Worm (Caenorhabditis elegans) whole organism, L4 larva: Measurements from ENCODE around the gene F33E11.3.

Source experiments
- F44E2.7 ChIP-seq: fragments of 200-800 bp; sonication (Bioruptor generic); IDR thresholded peaks from 2 replicates; pipeline ENCODE4 v2.1.2; 2022; ENCODE audit warnings: missing genetic modification characterization, missing compliant biosample characterization
- T26A8.4 ChIP-seq: fragments of 200-800 bp; sonication (Bioruptor generic); IDR thresholded peaks from 2 replicates; pipeline ENCODE4 v1.3.6; 2022; ENCODE audit warnings: missing genetic modification characterization, missing compliant biosample characterization
- Y105C5A.15 ChIP-seq: fragments of 200-800 bp; sonication (Bioruptor generic); IDR thresholded peaks from 2 replicates; pipeline ENCODE4 v1.3.6; 2022; ENCODE audit warnings: missing genetic modification characterization, missing compliant biosample characterization
- Y5F2A.4 ChIP-seq: fragments of 200-800 bp; sonication (Bioruptor generic); optimal IDR thresholded peaks from 2 replicates; lab custom pipeline; 2018; ENCODE audit warnings: mild to moderate bottlenecking, missing genetic modification characterization, missing compliant biosample characterization
- Y75B8A.6 ChIP-seq: fragments of 200-800 bp; sonication (Bioruptor generic); IDR thresholded peaks from 2 replicates; pipeline ENCODE4 v1.3.6; 2022; ENCODE audit warnings: missing genetic modification reagents, missing genetic modification characterization, missing compliant biosample characterization
- aha-1 ChIP-seq: fragments of 150-350 bp; peaks from one replicate; lab custom pipeline; 2014; ENCODE audit warnings: missing biosample characterization, missing genetic modification characterization
- ama-1 ChIP-seq: fragments of 150-350 bp; optimal IDR thresholded peaks from 2 replicates; lab custom pipeline; 2014; ENCODE audit warnings: inconsistent platforms, mixed read lengths
- arid-1 ChIP-seq: fragments of 200-800 bp; sonication (Bioruptor generic); conservative IDR thresholded peaks from 2 replicates; pipeline ENCODE4 v1.3.6; 2022; ENCODE audit warnings: missing genetic modification reagents, missing genetic modification characterization, missing compliant biosample characterization
- attf-4 ChIP-seq: sonication (generic microtip); optimal IDR thresholded peaks from 3 replicates; lab custom pipeline; 2017; ENCODE audit warnings: missing biosample characterization, missing genetic modification characterization
- ceh-28 ChIP-seq: fragments of 150-350 bp; optimal IDR thresholded peaks from 2 replicates; lab custom pipeline; 2014; ENCODE audit warnings: missing biosample characterization, missing genetic modification reagents, missing genetic modification characterization
- ces-1 ChIP-seq: fragments of 150-350 bp; sonication (generic microtip); optimal IDR thresholded peaks from 4 replicates; lab custom pipeline; 2014; ENCODE audit warnings: missing biosample characterization, missing genetic modification reagents, missing genetic modification characterization
- daf-16 ChIP-seq, 3 experiments: sonication (generic microtip); optimal IDR thresholded peaks; 2 replicates each; lab custom pipeline; 2016 to 2017; ENCODE audit warnings: missing genetic modification characterization in 3 of 3, missing genetic modification reagents in 3 of 3, mild to moderate bottlenecking in 2 of 3, missing compliant biosample characterization in 2 of 3, missing biosample characterization in 1 of 3, moderate library complexity in 1 of 3
- daf-19 ChIP-seq: fragments of 200-800 bp; sonication (Bioruptor generic); conservative IDR thresholded peaks from 2 replicates; pipeline ENCODE4 v1.3.6; 2022; ENCODE audit warnings: missing genetic modification characterization, missing compliant biosample characterization
- daf-8 ChIP-seq: fragments of 200-800 bp; sonication (Bioruptor generic); IDR thresholded peaks from 2 replicates; pipeline ENCODE4 v1.3.6; 2022; ENCODE audit warnings: missing genetic modification characterization, missing compliant biosample characterization
- duxl-1 ChIP-seq: sonication (generic microtip); optimal IDR thresholded peaks from 2 replicates; lab custom pipeline; 2016; ENCODE audit warnings: mild to moderate bottlenecking, missing genetic modification characterization, moderate library complexity, missing compliant biosample characterization; ENCODE audit not compliant: poor library complexity
- fkh-10 ChIP-seq: fragments of 150-350 bp; optimal IDR thresholded peaks from 2 replicates; lab custom pipeline; 2014; ENCODE audit warnings: missing biosample characterization, missing genetic modification reagents, missing genetic modification characterization
- fos-1 ChIP-seq: fragments of 150-350 bp; optimal IDR thresholded peaks from 2 replicates; lab custom pipeline; 2014; ENCODE audit warnings: missing biosample characterization, missing genetic modification characterization
- hlh-11 ChIP-seq: fragments of 200-800 bp; sonication (Bioruptor generic); optimal IDR thresholded peaks from 2 replicates; lab custom pipeline; 2018; ENCODE audit warnings: mild to moderate bottlenecking, missing genetic modification characterization, missing compliant biosample characterization
- hlh-30 ChIP-seq: sonication (generic microtip); optimal IDR thresholded peaks from 2 replicates; lab custom pipeline; 2017; ENCODE audit warnings: antibody characterized with exemption, mild to moderate bottlenecking, missing genetic modification characterization, missing compliant biosample characterization; ENCODE audit not compliant: insufficient read depth
- lin-1 ChIP-seq: fragments of 200-800 bp; sonication (Bioruptor generic); IDR thresholded peaks from 2 replicates; pipeline ENCODE4 v1.3.6; 2022; ENCODE audit warnings: missing genetic modification reagents, missing genetic modification characterization, missing compliant biosample characterization
- lin-13 ChIP-seq: fragments of 150-350 bp; optimal IDR thresholded peaks from 2 replicates; lab custom pipeline; 2014; ENCODE audit warnings: missing biosample characterization, missing genetic modification reagents, missing genetic modification characterization
- lin-15B ChIP-seq: fragments of 150-350 bp; sonication (generic microtip); optimal IDR thresholded peaks from 3 replicates; lab custom pipeline; 2014; ENCODE audit warnings: missing biosample characterization, missing genetic modification characterization
- lin-39 ChIP-seq: fragments of 150-350 bp; optimal IDR thresholded peaks from 2 replicates; lab custom pipeline; 2014; ENCODE audit warnings: missing biosample characterization, missing genetic modification reagents, missing genetic modification characterization
- mdl-1 ChIP-seq, 2 experiments: fragments of 150-350 bp in 1 of 2; sonication (generic microtip) in 1 of 2; optimal IDR thresholded peaks; 2 replicates each; lab custom pipeline; 2014 to 2017; ENCODE audit warnings: missing biosample characterization in 2 of 2, missing genetic modification characterization in 2 of 2
- mxl-3 ChIP-seq: fragments of 200-800 bp; sonication (Bioruptor generic); optimal IDR thresholded peaks from 2 replicates; lab custom pipeline; 2018; ENCODE audit warnings: mild to moderate bottlenecking, missing genetic modification characterization, missing compliant biosample characterization
- nhr-102 ChIP-seq: sonication (generic microtip); optimal IDR thresholded peaks from 2 replicates; lab custom pipeline; 2016; ENCODE audit warnings: mild to moderate bottlenecking, missing genetic modification characterization, moderate library complexity, missing compliant biosample characterization
- nhr-237 ChIP-seq: sonication (generic microtip); optimal IDR thresholded peaks from 2 replicates; lab custom pipeline; 2017; ENCODE audit warnings: missing biosample characterization, missing genetic modification characterization
- nhr-25 ChIP-seq: sonication (generic microtip); optimal IDR thresholded peaks from 2 replicates; lab custom pipeline; 2017; ENCODE audit warnings: missing genetic modification characterization, mild to moderate bottlenecking, missing compliant biosample characterization, antibody characterized with exemption, moderate library complexity, borderline replicate concordance; ENCODE audit not compliant: insufficient read depth
- nhr-28 ChIP-seq: fragments of 150-350 bp; optimal IDR thresholded peaks from 2 replicates; lab custom pipeline; 2014; ENCODE audit warnings: missing biosample characterization, missing genetic modification characterization
- nhr-41 ChIP-seq: fragments of 200-800 bp; sonication (Bioruptor generic); IDR thresholded peaks from 2 replicates; pipeline ENCODE4 v1.3.6; 2022; ENCODE audit warnings: missing genetic modification reagents, missing genetic modification characterization, missing compliant biosample characterization
- nhr-48 ChIP-seq: sonication (generic microtip); optimal IDR thresholded peaks from 2 replicates; lab custom pipeline; 2016; ENCODE audit warnings: mild to moderate bottlenecking, missing genetic modification characterization, missing compliant biosample characterization
- nhr-6 ChIP-seq: fragments of 150-350 bp; optimal IDR thresholded peaks from 2 replicates; lab custom pipeline; 2014; ENCODE audit warnings: missing biosample characterization, missing genetic modification characterization
- nhr-77 ChIP-seq: fragments of 150-350 bp; optimal IDR thresholded peaks from 2 replicates; lab custom pipeline; 2014; ENCODE audit warnings: missing biosample characterization, missing genetic modification characterization
- pqm-1 ChIP-seq: sonication (generic microtip); optimal IDR thresholded peaks from 2 replicates; lab custom pipeline; 2017; ENCODE audit warnings: missing biosample characterization, missing genetic modification characterization
- rbr-2 ChIP-seq: sonication (generic microtip); optimal IDR thresholded peaks from 2 replicates; lab custom pipeline; 2016; ENCODE audit warnings: missing genotype, missing genetic modification characterization, missing compliant biosample characterization
- sdz-12 ChIP-seq: fragments of 200-800 bp; sonication (Bioruptor generic); optimal IDR thresholded peaks from 2 replicates; lab custom pipeline; 2018; ENCODE audit warnings: mild to moderate bottlenecking, missing genetic modification characterization, missing compliant biosample characterization
- snpc-4 ChIP-seq: fragments of 150-350 bp; optimal IDR thresholded peaks from 2 replicates; lab custom pipeline; 2014; ENCODE audit warnings: missing biosample characterization, missing genetic modification characterization
- spr-1 ChIP-seq: sonication (generic microtip); optimal IDR thresholded peaks from 2 replicates; lab custom pipeline; 2016; ENCODE audit warnings: mild to moderate bottlenecking, missing genetic modification characterization, missing compliant biosample characterization
- spr-3 ChIP-seq: fragments of 200-800 bp; sonication (Bioruptor generic); optimal IDR thresholded peaks from 2 replicates; lab custom pipeline; 2018; ENCODE audit warnings: mild to moderate bottlenecking, missing genetic modification characterization, missing compliant biosample characterization
- tra-1 ChIP-seq: fragments of 200-800 bp; sonication (Bioruptor generic); IDR thresholded peaks from 2 replicates; pipeline ENCODE4 v1.3.6; 2022; ENCODE audit warnings: missing genetic modification reagents, missing genetic modification characterization, missing compliant biosample characterization
- unc-39 ChIP-seq: sonication (generic microtip); optimal IDR thresholded peaks from 2 replicates; lab custom pipeline; 2017; ENCODE audit warnings: missing biosample characterization, missing genetic modification characterization
- unc-62 ChIP-seq, 3 experiments: fragments of 150-350 bp in 1 of 3; sonication (generic microtip); optimal IDR thresholded peaks in 2 of 3; peaks in 1 of 3; 1 replicate in 1 of 3; 2 replicates in 2 of 3; lab custom pipeline; 2014 to 2017; ENCODE audit warnings: missing biosample characterization in 3 of 3, missing genetic modification characterization in 3 of 3, missing genetic modification reagents in 3 of 3, missing genotype in 1 of 3
- vab-7 ChIP-seq: fragments of 200-800 bp; sonication (Bioruptor generic); IDR thresholded peaks from 2 replicates; pipeline ENCODE4 v1.3.6; 2022; ENCODE audit warnings: missing genetic modification reagents, missing genetic modification characterization, missing compliant biosample characterization
- zfp-2 ChIP-seq: sonication (generic microtip); optimal IDR thresholded peaks from 2 replicates; lab custom pipeline; 2016; ENCODE audit warnings: mild to moderate bottlenecking, missing genetic modification characterization, missing compliant biosample characterization
- zip-2 ChIP-seq: fragments of 150-350 bp; optimal IDR thresholded peaks from 2 replicates; lab custom pipeline; 2014; ENCODE audit warnings: missing biosample characterization, missing genetic modification characterization
- ztf-7 ChIP-seq: fragments of 150-350 bp; optimal IDR thresholded peaks from 2 replicates; lab custom pipeline; 2014; ENCODE audit warnings: missing biosample characterization, missing genetic modification characterization

F33E11.3 gene

ce11 chrV:333713-334112 lies 29.2 kb upstream of the F33E11.3 start (continued):
- TF ChIP-seq hlh-30 (tag; lab: Kevin White, UChicago) = peak; percentile 67
- no peak for TF ChIP-seq daf-19 (GFP tag; lab: Robert Waterston, UW)
- TF ChIP-seq F44E2.7 = no peak
- TF ChIP-seq pqm-1 (tag; lab: Kevin White, UChicago) = peak; percentile 99
- TF ChIP-seq nhr-102 (tag; lab: Kevin White, UChicago) = peak; percentile 96
- TF ChIP-seq spr-3 (GFP tag; lab: Kevin White, UChicago) = no peak
- peak; percentile 74; the same call in 1 of the 2 replicates for TF ChIP-seq tra-1 (GFP tag; lab: Robert Waterston, UW)
- no peak for TF ChIP-seq lin-15B (tag; lab: Kevin White, UChicago)
- no peak for TF ChIP-seq arid-1 (GFP tag; lab: Robert Waterston, UW)
- no peak for TF ChIP-seq spr-1 (tag; lab: Kevin White, UChicago)
- no peak for TF ChIP-seq sdz-12
- no peak for TF ChIP-seq Y75B8A.6 (GFP tag; lab: Robert Waterston, UW)
- no peak for TF ChIP-seq nhr-41 (GFP tag; lab: Robert Waterston, UW)
- no peak for TF ChIP-seq zip-2 (tag; lab: Kevin White, UChicago)
- no peak for TF ChIP-seq unc-39
- no peak for TF ChIP-seq ama-1 (lab: Kevin White, UChicago)
- no peak for TF ChIP-seq T26A8.4 (GFP tag; lab: Robert Waterston, UW)
- peak in 1 of 2 experiments; percentile 82 for TF ChIP-seq unc-62 (GFP tag; optimal IDR thresholded peaks at IDR 0.05 in 1 of 2; lab: Kevin White, UChicago)
- no peak for TF ChIP-seq unc-62 (tag; optimal IDR thresholded peaks at IDR 0.05; lab: Kevin White, UChicago)
- TF ChIP-seq Y5F2A.4 (GFP tag; lab: Kevin White, UChicago) = no peak
- peak; percentile 90 for TF ChIP-seq nhr-77
- TF ChIP-seq hlh-11 (tag; lab: Kevin White, UChicago) = peak; percentile 85
- TF ChIP-seq ces-1 (GFP tag; lab: Kevin White, UChicago) = no peak
- TF ChIP-seq attf-4 (tag; lab: Kevin White, UChicago) = no peak
- no peak for TF ChIP-seq vab-7 (GFP tag; lab: Robert Waterston, UW)
- no peak for TF ChIP-seq fos-1 (tag; lab: Kevin White, UChicago)
- no peak for TF ChIP-seq lin-13 (GFP tag; lab: Kevin White, UChicago)
- TF ChIP-seq snpc-4 = no peak
- no peak for TF ChIP-seq nhr-25 (tag; lab: Kevin White, UChicago)
- 0 out of 2 replicates have a peak, but pooled peaks have one; percentile 36 for TF ChIP-seq lin-1 (GFP tag; lab: Robert Waterston, UW)
- TF ChIP-seq duxl-1 = no peak
- no peak for TF ChIP-seq ceh-28
- TF ChIP-seq rbr-2 (tag; lab: Kevin White, UChicago) = no peak
- no peak for TF ChIP-seq daf-8 (GFP tag; lab: Robert Waterston, UW)
- no peak for TF ChIP-seq nhr-237
- no peak for TF ChIP-seq lin-39 (tag; lab: Kevin White, UChicago)
- TF ChIP-seq daf-16 (GFP tag; optimal IDR thresholded peaks at IDR 0.05; lab: Kevin White, UChicago) = peak in 1 of 2 experiments; percentile 45
- TF ChIP-seq daf-16 (tag; optimal IDR thresholded peaks at IDR 0.05; lab: Kevin White, UChicago) = peak; percentile 88
- TF ChIP-seq fkh-10 = no peak
- TF ChIP-seq mdl-1 (tag; optimal IDR thresholded peaks at IDR 0.05; lab: Kevin White, UChicago) = peak in 1 of 2 experiments; percentile 28
- peak; percentile 5 for TF ChIP-seq mxl-3 (GFP tag; lab: Kevin White, UChicago)
- TF ChIP-seq nhr-6 (tag; lab: Kevin White, UChicago) = peak; percentile 39
- no peak for TF ChIP-seq aha-1 (tag; lab: Kevin White, UChicago)
- no peak for TF ChIP-seq zfp-2 (tag; lab: Kevin White, UChicago)
- no peak for TF ChIP-seq ztf-7 (tag; lab: Kevin White, UChicago)
- peak; percentile 71 for TF ChIP-seq nhr-48 (tag; lab: Kevin White, UChicago)
- TF ChIP-seq Y105C5A.15 (GFP tag; lab: Robert Waterston, UW) = no peak
- peak; percentile 94 for TF ChIP-seq nhr-28 (tag; lab: Kevin White, UChicago)
